Fruit fly (Drosophila melanogaster) whole organism, wandering third instar larva: ENCODE measurements around the gene Nup358.

Experiments used
- Abd-B ChIP-seq: fragments of >200 bp; optimal IDR thresholded peaks from 2 replicates; lab custom pipeline; 2017; ENCODE audit warnings: missing biosample characterization, missing genetic modification characterization
- CG32264 ChIP-seq: fragments of 200-800 bp; sonication (Bioruptor generic); optimal IDR thresholded peaks from 2 replicates; lab custom pipeline; 2016; ENCODE audit warnings: missing biosample characterization, missing genetic modification characterization
- CG9705 ChIP-seq: fragments of 200-800 bp; sonication (Bioruptor generic); optimal IDR thresholded peaks from 2 replicates; lab custom pipeline; 2018; ENCODE audit warnings: missing biosample characterization, mild to moderate bottlenecking, missing genetic modification characterization
- CrebA ChIP-seq: fragments of 200-800 bp; sonication (Bioruptor generic); optimal IDR thresholded peaks from 2 replicates; lab custom pipeline; 2016; ENCODE audit warnings: missing biosample characterization, mild to moderate bottlenecking, missing genetic modification characterization, borderline replicate concordance
- Dfd ChIP-seq: fragments of >200 bp; optimal IDR thresholded peaks from 2 replicates; lab custom pipeline; 2017; ENCODE audit warnings: missing biosample characterization, missing genetic modification characterization
- Dif ChIP-seq: fragments of 200-275, 200-300 bp; sonication (Bioruptor generic); optimal IDR thresholded peaks from 2 replicates; lab custom pipeline; 2018; ENCODE audit warnings: missing biosample characterization, missing genetic modification characterization; ENCODE audit not compliant: partially characterized antibody
- GATAd ChIP-seq: sonication (Bioruptor generic); optimal IDR thresholded peaks from 2 replicates; lab custom pipeline; 2016; ENCODE audit warnings: missing biosample characterization, missing genetic modification characterization
- HLH106 ChIP-seq: fragments of 200-800 bp; optimal IDR thresholded peaks from 3 replicates; lab custom pipeline; 2019; ENCODE audit warnings: missing biosample characterization, mild to moderate bottlenecking, missing genetic modification characterization, moderate library complexity
- Hnf4 ChIP-seq: fragments of 200-800 bp; sonication (Bioruptor generic); optimal IDR thresholded peaks from 2 replicates; lab custom pipeline; 2016; ENCODE audit warnings: missing biosample characterization, mild to moderate bottlenecking, missing genetic modification characterization
- Hr78 ChIP-seq: fragments of >200 bp; optimal IDR thresholded peaks from 2 replicates; lab custom pipeline; 2017; ENCODE audit warnings: missing biosample characterization, missing genetic modification characterization
- Hr83 ChIP-seq: fragments of 200-300 bp; sonication (Bioruptor generic); optimal IDR thresholded peaks from 2 replicates; lab custom pipeline; 2016; ENCODE audit warnings: missing biosample characterization, mild to moderate bottlenecking, missing genetic modification characterization, moderate library complexity; ENCODE audit not compliant: poor library complexity, severe bottlenecking
- Jra ChIP-seq: sonication (Bioruptor generic); optimal IDR thresholded peaks from 2 replicates; lab custom pipeline; 2016; ENCODE audit warnings: missing biosample characterization, missing genetic modification characterization
- Mio ChIP-seq: sonication (Bioruptor generic); optimal IDR thresholded peaks from 2 replicates; lab custom pipeline; 2016; ENCODE audit warnings: missing biosample characterization, missing genetic modification characterization
- Myc ChIP-seq: fragments of >200 bp; optimal IDR thresholded peaks from 2 replicates; lab custom pipeline; 2017
- N ChIP-seq: fragments of >200 bp; optimal IDR thresholded peaks from 2 replicates; lab custom pipeline; 2018; ENCODE audit warnings: missing biosample characterization, missing external identifiers, missing genetic modification characterization
- OdsH ChIP-seq: fragments of 200-800 bp; sonication (Bioruptor generic); optimal IDR thresholded peaks from 2 replicates; lab custom pipeline; 2016; ENCODE audit warnings: missing biosample characterization, mild to moderate bottlenecking, missing genetic modification characterization
- Rel ChIP-seq, 2 experiments: fragments of 200-800 bp; sonication (Bioruptor generic) in 1 of 2; optimal IDR thresholded peaks; 2 replicates in 1 of 2; 3 replicates in 1 of 2; lab custom pipeline; 2016 to 2019; ENCODE audit warnings: mild to moderate bottlenecking in 2 of 2, missing biosample characterization in 2 of 2, missing genetic modification characterization in 2 of 2, moderate library complexity in 1 of 2
- Sp1 ChIP-seq: fragments of 200-800 bp; sonication (Bioruptor generic); optimal IDR thresholded peaks from 3 replicates; lab custom pipeline; 2019; ENCODE audit warnings: missing biosample characterization, mild to moderate bottlenecking, missing genetic modification characterization, moderate library complexity
- Vsx2 ChIP-seq: fragments of 200-300, 225-300 bp; sonication (Bioruptor generic); optimal IDR thresholded peaks from 2 replicates; lab custom pipeline; 2018; ENCODE audit warnings: missing biosample characterization, missing genetic modification characterization; ENCODE audit not compliant: partially characterized antibody
- br ChIP-seq: fragments of 200-800 bp; sonication (Bioruptor generic); optimal IDR thresholded peaks from 2 replicates; lab custom pipeline; 2016; ENCODE audit warnings: missing biosample characterization, missing genetic modification characterization
- brk ChIP-seq: fragments of 200-800 bp; sonication (Bioruptor generic); optimal IDR thresholded peaks from 2 replicates; lab custom pipeline; 2016; ENCODE audit warnings: missing biosample characterization, mild to moderate bottlenecking, missing genetic modification characterization
- dl ChIP-seq, 2 experiments: fragments of 175-275, 200-275 bp in 1 of 2; fragments of 200-275 bp in 1 of 2; sonication (Bioruptor generic); optimal IDR thresholded peaks; lab custom pipeline; 2018; ENCODE audit warnings: mild to moderate bottlenecking in 2 of 2, missing biosample characterization in 2 of 2, missing genetic modification characterization in 2 of 2, moderate library complexity in 2 of 2; ENCODE audit not compliant: partially characterized antibody in 2 of 2, insufficient read depth in 1 of 2
- dmrt93B ChIP-seq: fragments of 200-800 bp; sonication (Bioruptor generic); optimal IDR thresholded peaks from 2 replicates; lab custom pipeline; 2018; ENCODE audit warnings: missing biosample characterization, mild to moderate bottlenecking, missing genetic modification characterization
- dsf ChIP-seq: sonication (Bioruptor generic); optimal IDR thresholded peaks from 2 replicates; lab custom pipeline; 2016; ENCODE audit warnings: missing biosample characterization, missing genetic modification characterization, borderline replicate concordance
- ey ChIP-seq: fragments of 200-800 bp; sonication (Bioruptor generic); optimal IDR thresholded peaks from 2 replicates; lab custom pipeline; 2016; ENCODE audit warnings: missing biosample characterization, missing genetic modification characterization
- foxo ChIP-seq, 2 experiments: fragments of 200-800 bp; sonication (Bioruptor generic); optimal IDR thresholded peaks; 2 replicates in 1 of 2; 3 replicates in 1 of 2; lab custom pipeline; 2016 to 2017; ENCODE audit warnings: missing biosample characterization in 2 of 2, missing genetic modification characterization in 2 of 2
- fru ChIP-seq: fragments of 200-800 bp; sonication (Bioruptor generic); optimal IDR thresholded peaks from 3 replicates; lab custom pipeline; 2016; ENCODE audit warnings: missing biosample characterization, mild to moderate bottlenecking, missing genetic modification characterization
- h ChIP-seq: fragments of 200-800 bp; sonication (Bioruptor generic); optimal IDR thresholded peaks from 3 replicates; lab custom pipeline; 2016; ENCODE audit warnings: missing biosample characterization, mild to moderate bottlenecking, missing genetic modification characterization
- jim ChIP-seq: fragments of 175-275, 200-325 bp; sonication (Bioruptor generic); optimal IDR thresholded peaks from 2 replicates; lab custom pipeline; 2016; ENCODE audit warnings: missing biosample characterization, mild to moderate bottlenecking, missing genetic modification characterization
- lola ChIP-seq: fragments of >200 bp; optimal IDR thresholded peaks from 2 replicates; lab custom pipeline; 2017; ENCODE audit warnings: missing biosample characterization, missing genetic modification characterization
- pan ChIP-seq: fragments of >200 bp; optimal IDR thresholded peaks from 2 replicates; lab custom pipeline; 2017
- psq ChIP-seq: fragments of 200-800 bp; sonication (Bioruptor generic); optimal IDR thresholded peaks from 3 replicates; lab custom pipeline; 2017; ENCODE audit warnings: missing biosample characterization, mild to moderate bottlenecking, missing genetic modification characterization, moderate library complexity
- rgr ChIP-seq: fragments of 200-800 bp; sonication (Bioruptor generic); optimal IDR thresholded peaks from 3 replicates; lab custom pipeline; 2016; ENCODE audit warnings: missing biosample characterization, mild to moderate bottlenecking, missing genetic modification characterization
- sage ChIP-seq: fragments of 200-800 bp; sonication (Bioruptor generic); optimal IDR thresholded peaks from 2 replicates; lab custom pipeline; 2016; ENCODE audit warnings: missing biosample characterization, mild to moderate bottlenecking, missing genetic modification characterization
- sv ChIP-seq: fragments of 200-800 bp; sonication (Bioruptor generic); optimal IDR thresholded peaks from 3 replicates; lab custom pipeline; 2016; ENCODE audit warnings: missing biosample characterization, missing genetic modification characterization
- tai ChIP-seq: sonication (Bioruptor generic); optimal IDR thresholded peaks from 2 replicates; lab custom pipeline; 2016; ENCODE audit warnings: missing biosample characterization, missing genetic modification characterization
- usp ChIP-seq: fragments of >200 bp; optimal IDR thresholded peaks from 2 replicates; lab custom pipeline; 2017; ENCODE audit warnings: missing biosample characterization, missing genetic modification characterization
- woc ChIP-seq: sonication (Bioruptor generic); optimal IDR thresholded peaks from 2 replicates; lab custom pipeline; 2016; ENCODE audit warnings: missing biosample characterization, mild to moderate bottlenecking, missing genetic modification characterization

Gene Nup358

dm6 chr3R:25292864-25293284 lies 43.7 kb downstream of the Nup358 start, which contains the start of gene CG31098:
TSS of gene CG31098 (minus strand) at chr3R:25292977.
- peak; percentile 74 for TF ChIP-seq brk
- TF ChIP-seq h: peak; percentile 64
- peak; percentile 16 for TF ChIP-seq OdsH (GFP tag; lab: Kevin White, UChicago)
- TF ChIP-seq rgr (GFP tag; lab: Kevin White, UChicago): peak; percentile 21
- TF ChIP-seq sage (GFP tag; lab: Kevin White, UChicago): peak; percentile 67
- TF ChIP-seq Dfd (GFP tag; lab: Kevin White, UChicago): no peak
- TF ChIP-seq Hnf4 (GFP tag; lab: Kevin White, UChicago): no peak
- TF ChIP-seq Abd-B (GFP tag; lab: Kevin White, UChicago): no peak
- TF ChIP-seq sv (GFP tag; lab: Kevin White, UChicago): no peak
- no peak for TF ChIP-seq pan
- TF ChIP-seq Rel (GFP tag; optimal IDR thresholded peaks at IDR 0.05; lab: Kevin White, UChicago): peak; percentile 85
- TF ChIP-seq Rel (tag; optimal IDR thresholded peaks at IDR 0.05; lab: Kevin White, UChicago): no peak
- peak; percentile 93 for TF ChIP-seq CrebA (GFP tag; lab: Kevin White, UChicago)
- TF ChIP-seq psq (GFP tag; lab: Kevin White, UChicago): no peak
- no peak for TF ChIP-seq tai (GFP tag; lab: Kevin White, UChicago)

dm6 chr3R:25295320-25296020 lies 46.3 kb downstream of the Nup358 start, which contains the start of gene CG31102:
TSS of gene CG31102 (minus strand) at chr3R:25295594.
- peak; percentile 37 for TF ChIP-seq Vsx2 (GFP tag; lab: Kevin White, UChicago)
- no peak for TF ChIP-seq woc (GFP tag; lab: Kevin White, UChicago)
- peak; percentile 7 for TF ChIP-seq sage (GFP tag; lab: Kevin White, UChicago)
- peak; percentile 14 for TF ChIP-seq br (GFP tag; lab: Kevin White, UChicago)
- peak; percentile 40 for TF ChIP-seq Hnf4 (GFP tag; lab: Kevin White, UChicago)
- TF ChIP-seq OdsH (GFP tag; lab: Kevin White, UChicago): no peak
- peak in 1 of 2 experiments; percentile 60 for TF ChIP-seq dl (GFP tag; optimal IDR thresholded peaks at IDR 0.05; lab: Kevin White, UChicago; ENCODE audit: insufficient read depth in 1 of 2, partially characterized antibody in 2 of 2)
- TF ChIP-seq Dfd (GFP tag; lab: Kevin White, UChicago): no peak
- TF ChIP-seq Dif (GFP tag; lab: Kevin White, UChicago): peak; percentile 7
- no peak for TF ChIP-seq pan
- peak; percentile 82 for TF ChIP-seq CrebA (GFP tag; lab: Kevin White, UChicago)
- no peak for TF ChIP-seq Sp1
- TF ChIP-seq Rel (GFP tag; optimal IDR thresholded peaks at IDR 0.05; lab: Kevin White, UChicago): no peak
- TF ChIP-seq Rel (tag; optimal IDR thresholded peaks at IDR 0.05; lab: Kevin White, UChicago): peak; percentile 84
- TF ChIP-seq Jra (GFP tag; lab: Kevin White, UChicago): peak; percentile 32
- TF ChIP-seq usp (GFP tag; lab: Kevin White, UChicago): no peak
- peak; percentile 33 for TF ChIP-seq rgr (GFP tag; lab: Kevin White, UChicago)
- no peak for TF ChIP-seq sv (GFP tag; lab: Kevin White, UChicago)
- TF ChIP-seq CG32264: no peak
- TF ChIP-seq Mio (GFP tag; lab: Kevin White, UChicago): no peak
- TF ChIP-seq HLH106: no peak
- TF ChIP-seq psq (GFP tag; lab: Kevin White, UChicago): no peak
- no peak for TF ChIP-seq dmrt93B (GFP tag; lab: Kevin White, UChicago)
- TF ChIP-seq jim (GFP tag; lab: Kevin White, UChicago): no peak
- peak; percentile 12 for TF ChIP-seq Hr83 (GFP tag; lab: Kevin White, UChicago)
- TF ChIP-seq Abd-B (GFP tag; lab: Kevin White, UChicago): no peak
- TF ChIP-seq Hr78 (GFP tag; lab: Kevin White, UChicago): no peak
- TF ChIP-seq ey (GFP tag; lab: Kevin White, UChicago): no peak
- TF ChIP-seq h: peak; percentile 93
- TF ChIP-seq tai (GFP tag; lab: Kevin White, UChicago): no peak
- no peak for TF ChIP-seq N (GFP tag; lab: Kevin White, UChicago)
- TF ChIP-seq brk: no peak
- no peak for TF ChIP-seq lola (GFP tag; lab: Kevin White, UChicago)
- TF ChIP-seq GATAd: no peak
- TF ChIP-seq CG9705 (GFP tag; lab: Kevin White, UChicago): no peak
- no peak for TF ChIP-seq Myc (lab: Kevin White, UChicago)
- no peak for TF ChIP-seq dsf (GFP tag; lab: Kevin White, UChicago)
- peak; percentile 39 for TF ChIP-seq fru (GFP tag; lab: Kevin White, UChicago)
- TF ChIP-seq foxo (GFP tag; optimal IDR thresholded peaks at IDR 0.05; lab: Kevin White, UChicago): no peak
- TF ChIP-seq, all 38 proteins: peak for 13
